Worm (Caenorhabditis elegans): ENCODE data around the gene rol-8.

rol-8 gene

DNA sequence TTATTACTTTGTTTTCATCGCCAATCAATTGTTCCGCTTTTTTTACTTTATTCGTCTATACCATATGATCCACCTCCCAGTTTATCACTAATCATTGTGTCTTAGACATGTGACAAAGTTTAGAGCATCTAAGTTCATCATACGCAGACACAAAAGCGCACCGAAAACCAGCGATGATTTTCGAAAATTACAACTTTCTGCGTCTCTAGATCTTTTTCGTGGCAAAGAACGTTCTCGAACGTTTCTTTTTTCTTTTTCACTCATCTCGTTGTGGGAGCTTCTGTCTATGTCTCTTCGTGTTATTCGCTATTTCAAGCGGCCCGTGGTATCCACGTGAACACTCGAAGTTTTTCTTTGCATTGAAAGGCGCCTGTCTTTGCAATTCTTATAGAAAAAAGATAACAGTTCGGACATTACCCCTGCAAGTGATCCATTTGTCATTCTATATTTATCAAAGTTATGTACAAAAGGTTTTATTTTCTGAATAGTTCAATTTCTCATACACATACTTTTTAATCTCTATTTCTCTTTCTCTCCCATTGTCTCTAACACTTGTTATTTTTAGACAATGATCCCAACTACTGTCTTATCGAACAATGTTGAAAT is 14.7 kb upstream of the rol-8 start, which contains the start of gene ZK1290.5 (continued):
- TF ChIP-seq aptf-3 (GFP tag; IDR thresholded peaks at IDR 0.05) (no peak), B0261.1 (tag; optimal IDR thresholded peaks at IDR 0.05) (no peak), D2030.7 (GFP tag; IDR thresholded peaks at IDR 0.05) (no peak), B0336.3 (GFP tag; IDR thresholded peaks at IDR 0.05) (peak; percentile 86), unc-130 (GFP tag; optimal IDR thresholded peaks at IDR 0.05) (no peak), lsl-1 (GFP tag; optimal IDR thresholded peaks at IDR 0.05) (no peak), nhr-179 (tag; optimal IDR thresholded peaks at IDR 0.05) (no peak), lag-1 (GFP tag; IDR thresholded peaks at IDR 0.05) (no peak), ceh-79 (tag; optimal IDR thresholded peaks at IDR 0.05) (no peak), C17E4.6 (GFP tag; IDR thresholded peaks at IDR 0.05) (no peak), xnd-1 (tag; optimal IDR thresholded peaks at IDR 0.05) (no peak), dpff-1 (tag; optimal IDR thresholded peaks at IDR 0.05) (no peak), fkh-3 (tag; optimal IDR thresholded peaks at IDR 0.05) (no peak), egl-18 (GFP tag; IDR thresholded peaks at IDR 0.05) (no peak), F57C9.4 (tag; optimal IDR thresholded peaks at IDR 0.05) (no peak), T26A5.8 (tag; optimal IDR thresholded peaks at IDR 0.05) (no peak), ztf-22 (GFP tag; optimal IDR thresholded peaks at IDR 0.05) (peak; percentile 85), ztf-18 (tag; optimal IDR thresholded peaks at IDR 0.05) (peak; percentile 19), C06A6.2 (GFP tag; conservative IDR thresholded peaks at IDR 0.05) (peak; percentile 86), egrh-3 (GFP tag; IDR thresholded peaks at IDR 0.05) (no peak), cebp-2 (GFP tag; IDR thresholded peaks at IDR 0.05) (no peak), efl-1 (GFP tag; optimal IDR thresholded peaks at IDR 0.05) (no peak), ets-4 (GFP tag; optimal IDR thresholded peaks at IDR 0.05) (no peak), aptf-2 (GFP tag; conservative IDR thresholded peaks at IDR 0.05) (no peak), mxl-1 (tag; optimal IDR thresholded peaks at IDR 0.05) (no peak), nfya-2 (GFP tag; IDR thresholded peaks at IDR 0.05) (no peak), attf-5 (GFP tag; optimal IDR thresholded peaks at IDR 0.05) (peak; percentile 74), chd-7 (tag; optimal IDR thresholded peaks at IDR 0.05) (peak; percentile 87), F10E7.11 (tag; optimal IDR thresholded peaks at IDR 0.05) (no peak), bed-2 (GFP tag; IDR thresholded peaks at IDR 0.05) (no peak), ccch-3 (GFP tag; optimal IDR thresholded peaks at IDR 0.05) (no peak), F52B5.7 (tag; optimal IDR thresholded peaks at IDR 0.05) (no peak), unc-62 (GFP tag; optimal IDR thresholded peaks at IDR 0.05) (no peak), rpc-1 (optimal IDR thresholded peaks at IDR 0.05) (no peak), rpc-1 (tag; optimal IDR thresholded peaks at IDR 0.05) (no peak), K12H6.12 (tag; optimal IDR thresholded peaks at IDR 0.05) (peak; percentile 86), hrde-1 (tag; optimal IDR thresholded peaks at IDR 0.05; ENCODE audit: borderline replicate concordance) (no peak), F39B2.1 (GFP tag; IDR thresholded peaks at IDR 0.05) (no peak), T07F8.4 (tag; optimal IDR thresholded peaks at IDR 0.05) (no peak), madf-3 (GFP tag; IDR thresholded peaks at IDR 0.05) (no peak), lsy-27 (tag; optimal IDR thresholded peaks at IDR 0.05; ENCODE audit: borderline replicate concordance, insufficient read depth) (no peak), F37B4.10 (GFP tag; IDR thresholded peaks at IDR 0.05) (no peak), ekl-4 (GFP tag; IDR thresholded peaks at IDR 0.05) (peak; percentile 78), nhr-27 (tag; optimal IDR thresholded peaks at IDR 0.05) (no peak), tbx-9 (tag; optimal IDR thresholded peaks at IDR 0.05; ENCODE audit: borderline replicate concordance) (no peak), mel-28 (tag; optimal IDR thresholded peaks at IDR 0.05; ENCODE audit: borderline replicate concordance) (no peak), lin-54 (GFP tag; optimal IDR thresholded peaks at IDR 0.05) (peak; percentile 60), F23B12.7 (tag; optimal IDR thresholded peaks at IDR 0.05; ENCODE audit: insufficient read depth) (peak; percentile 6), F57A8.1 (GFP tag; optimal IDR thresholded peaks at IDR 0.05) (no peak), Y53F4B.3 (GFP tag; IDR thresholded peaks at IDR 0.05) (no peak)

Measured in whole organism, young adult.